Worm (Caenorhabditis elegans) whole organism, late embryonic: ENCODE data around the gene T09F5.20.

Experiments used
- C38D4.7 ChIP-seq: fragments of 200-800 bp; sonication (Bioruptor generic); optimal IDR thresholded peaks from 2 replicates; lab custom pipeline; 2018; ENCODE audit warnings: mild to moderate bottlenecking, missing genetic modification characterization, moderate library complexity, missing compliant biosample characterization
- K02D7.2 ChIP-seq: sonication (generic microtip); optimal IDR thresholded peaks from 2 replicates; lab custom pipeline; 2017; ENCODE audit warnings: mild to moderate bottlenecking, missing genetic modification characterization, missing compliant biosample characterization
- K09A11.1 ChIP-seq: sonication (generic microtip); optimal IDR thresholded peaks from 2 replicates; lab custom pipeline; 2017; ENCODE audit warnings: antibody characterized with exemption, mild to moderate bottlenecking, missing genetic modification characterization, missing compliant biosample characterization; ENCODE audit not compliant: insufficient read depth
- Y22D7AL.16 ChIP-seq: sonication (generic microtip); optimal IDR thresholded peaks from 2 replicates; lab custom pipeline; 2016; ENCODE audit warnings: missing genetic modification characterization, missing compliant biosample characterization
- ahr-1 ChIP-seq: sonication (generic microtip); optimal IDR thresholded peaks from 2 replicates; lab custom pipeline; 2016; ENCODE audit warnings: missing genetic modification characterization, missing compliant biosample characterization
- ama-1 ChIP-seq: fragments of 150-350 bp; optimal IDR thresholded peaks from 2 replicates; lab custom pipeline; 2014
- ceh-18 ChIP-seq: sonication (generic microtip); optimal IDR thresholded peaks from 2 replicates; lab custom pipeline; 2016; ENCODE audit warnings: missing genetic modification characterization, missing compliant biosample characterization
- ceh-19 ChIP-seq: fragments of 200-800 bp; sonication (Bioruptor generic); optimal IDR thresholded peaks from 2 replicates; lab custom pipeline; 2018; ENCODE audit warnings: mild to moderate bottlenecking, missing genetic modification characterization, missing compliant biosample characterization
- ceh-2 ChIP-seq: sonication (generic microtip); optimal IDR thresholded peaks from 2 replicates; lab custom pipeline; 2016; ENCODE audit warnings: missing genotype, missing genetic modification characterization, missing compliant biosample characterization
- ceh-22 ChIP-seq: sonication (generic microtip); optimal IDR thresholded peaks from 2 replicates; lab custom pipeline; 2017; ENCODE audit warnings: missing biosample characterization, missing genetic modification characterization
- ceh-30 ChIP-seq: fragments of 150-350 bp; optimal IDR thresholded peaks from 2 replicates; lab custom pipeline; 2014; ENCODE audit warnings: missing biosample characterization, missing genetic modification characterization
- ceh-34 ChIP-seq: sonication (generic microtip); optimal IDR thresholded peaks from 2 replicates; lab custom pipeline; 2016; ENCODE audit warnings: mild to moderate bottlenecking, missing genetic modification characterization, missing compliant biosample characterization
- ceh-45 ChIP-seq: fragments of 200-800 bp; sonication (Bioruptor generic); IDR thresholded peaks from 2 replicates; pipeline ENCODE4 v1.3.6; 2022; ENCODE audit warnings: missing genetic modification reagents, missing genetic modification characterization, missing compliant biosample characterization
- ceh-48 ChIP-seq: sonication (generic microtip); optimal IDR thresholded peaks from 2 replicates; lab custom pipeline; 2016; ENCODE audit warnings: missing genetic modification characterization, inconsistent platforms, missing compliant biosample characterization
- ceh-9 ChIP-seq: sonication (generic microtip); optimal IDR thresholded peaks from 2 replicates; lab custom pipeline; 2016; ENCODE audit warnings: mild to moderate bottlenecking, missing genetic modification characterization, inconsistent platforms, missing compliant biosample characterization
- che-1 ChIP-seq: sonication (generic microtip); optimal IDR thresholded peaks from 2 replicates; lab custom pipeline; 2016; ENCODE audit warnings: mild to moderate bottlenecking, missing genetic modification characterization, missing compliant biosample characterization
- dmd-4 ChIP-seq: sonication (generic microtip); optimal IDR thresholded peaks from 2 replicates; lab custom pipeline; 2016; ENCODE audit warnings: borderline replicate concordance, missing genetic modification characterization, missing compliant biosample characterization
- elt-4 ChIP-seq: sonication (generic microtip); optimal IDR thresholded peaks from 2 replicates; lab custom pipeline; 2016; ENCODE audit warnings: missing genetic modification characterization, missing compliant biosample characterization
- fax-1 ChIP-seq: sonication (generic microtip); optimal IDR thresholded peaks from 2 replicates; lab custom pipeline; 2016; ENCODE audit warnings: missing genotype, missing genetic modification characterization, missing compliant biosample characterization
- gmeb-2 ChIP-seq: sonication (generic microtip); optimal IDR thresholded peaks from 2 replicates; lab custom pipeline; 2016; ENCODE audit warnings: missing genetic modification characterization, inconsistent platforms, missing compliant biosample characterization
- hlh-6 ChIP-seq: sonication (generic microtip); optimal IDR thresholded peaks from 2 replicates; lab custom pipeline; 2016; ENCODE audit warnings: missing genotype, missing genetic modification characterization, missing compliant biosample characterization
- nhr-11 ChIP-seq: fragments of 150-350 bp; optimal IDR thresholded peaks from 2 replicates; lab custom pipeline; 2014; ENCODE audit warnings: missing biosample characterization, missing genetic modification characterization
- nhr-232 ChIP-seq: sonication (generic microtip); optimal IDR thresholded peaks from 2 replicates; lab custom pipeline; 2016; ENCODE audit warnings: missing genetic modification characterization, missing compliant biosample characterization
- npax-4 ChIP-seq: sonication (generic microtip); optimal IDR thresholded peaks from 2 replicates; lab custom pipeline; 2016; ENCODE audit warnings: missing genetic modification characterization, missing compliant biosample characterization
- odd-2 ChIP-seq: sonication (generic microtip); optimal IDR thresholded peaks from 2 replicates; lab custom pipeline; 2017; ENCODE audit warnings: antibody characterized with exemption, mild to moderate bottlenecking, missing genetic modification characterization, missing compliant biosample characterization
- pag-3 ChIP-seq: sonication (generic microtip); optimal IDR thresholded peaks from 2 replicates; lab custom pipeline; 2016; ENCODE audit warnings: missing compliant biosample characterization, missing genetic modification characterization, borderline replicate concordance
- pax-1 ChIP-seq: fragments of 150-350 bp; optimal IDR thresholded peaks from 2 replicates; lab custom pipeline; 2014; ENCODE audit warnings: missing biosample characterization, missing genetic modification characterization
- pha-2 ChIP-seq: sonication (generic microtip); optimal IDR thresholded peaks from 2 replicates; lab custom pipeline; 2017; ENCODE audit warnings: mild to moderate bottlenecking, missing genetic modification characterization, missing compliant biosample characterization
- pros-1 ChIP-seq: fragments of 150-350 bp; optimal IDR thresholded peaks from 2 replicates; lab custom pipeline; 2014; ENCODE audit warnings: missing biosample characterization, missing genetic modification reagents, missing genetic modification characterization
- ref-2 ChIP-seq: sonication (generic microtip); optimal IDR thresholded peaks from 2 replicates; lab custom pipeline; 2016; ENCODE audit warnings: missing genetic modification characterization, missing compliant biosample characterization
- sox-2 ChIP-seq: fragments of 200-800 bp; sonication (Bioruptor generic); IDR thresholded peaks from 2 replicates; pipeline ENCODE4 v1.3.6; 2022; ENCODE audit warnings: missing genetic modification reagents, missing genetic modification characterization, missing compliant biosample characterization
- tbx-7 ChIP-seq: sonication (generic microtip); optimal IDR thresholded peaks from 2 replicates; lab custom pipeline; 2016; ENCODE audit warnings: missing genotype, missing genetic modification characterization, missing compliant biosample characterization
- ttx-3 ChIP-seq: sonication (generic microtip); optimal IDR thresholded peaks from 2 replicates; lab custom pipeline; 2016; ENCODE audit warnings: missing genetic modification reagents, missing genetic modification characterization, missing compliant biosample characterization
- unc-42 ChIP-seq: sonication (generic microtip); optimal IDR thresholded peaks from 2 replicates; lab custom pipeline; 2016; ENCODE audit warnings: missing genotype, missing genetic modification characterization, missing compliant biosample characterization
- unc-86 ChIP-seq: sonication (generic microtip); optimal IDR thresholded peaks from 2 replicates; lab custom pipeline; 2016; ENCODE audit warnings: missing genetic modification characterization, missing compliant biosample characterization
- zip-5 ChIP-seq: sonication (generic microtip); optimal IDR thresholded peaks from 2 replicates; lab custom pipeline; 2016; ENCODE audit warnings: missing genetic modification characterization, missing compliant biosample characterization
- ztf-16 ChIP-seq: sonication (generic microtip); optimal IDR thresholded peaks from 2 replicates; lab custom pipeline; 2017; ENCODE audit warnings: missing genetic modification characterization, missing compliant biosample characterization

The T09F5.20 gene

ce11 chrV:15147776-15148175, at the start of gene T09F5.20:
Gene T09F5.20 (minus strand): TSS chrV:15147876.
- TF ChIP-seq ceh-30 (tag; lab: Kevin White, UChicago), result no peak
- no peak for TF ChIP-seq ref-2 (tag; lab: Kevin White, UChicago)
- TF ChIP-seq elt-4 (tag; lab: Kevin White, UChicago), result no peak
- TF ChIP-seq pag-3 (tag; lab: Kevin White, UChicago), result no peak
- TF ChIP-seq ceh-22, result no peak
- no peak for TF ChIP-seq npax-4 (tag; lab: Kevin White, UChicago)
- TF ChIP-seq ahr-1, result no peak
- TF ChIP-seq nhr-232 (tag; lab: Kevin White, UChicago), result no peak
- TF ChIP-seq ceh-9, result no peak
- TF ChIP-seq gmeb-2, result no peak
- no peak for TF ChIP-seq dmd-4 (tag; lab: Kevin White, UChicago)
- TF ChIP-seq K02D7.2 (tag; lab: Kevin White, UChicago), result no peak
- TF ChIP-seq K09A11.1 (tag; lab: Kevin White, UChicago), result no peak
- TF ChIP-seq ceh-45 (GFP tag; lab: Robert Waterston, UW), result no peak
- TF ChIP-seq ceh-18, result no peak
- no peak for TF ChIP-seq che-1 (tag; lab: Kevin White, UChicago)
- no peak for TF ChIP-seq ceh-34

- no peak for TF ChIP-seq ceh-34
- no peak for TF ChIP-seq ceh-45 (GFP tag; lab: Robert Waterston, UW)
- TF ChIP-seq ztf-16, result no peak
- no peak for TF ChIP-seq odd-2 (tag; lab: Kevin White, UChicago)
- TF ChIP-seq fax-1, result no peak
- TF ChIP-seq Y22D7AL.16, result no peak
- no peak for TF ChIP-seq unc-42
These were observed 46.2 kb upstream of the T09F5.20 start, which contains the start of gene Y75B12B.13 for ce11 chrV:15193909-15194308. Gene Y75B12B.13 (minus strand): TSS chrV:15194009.

- no peak for TF ChIP-seq nhr-11 (tag; lab: Kevin White, UChicago)
- TF ChIP-seq ceh-2, result no peak
- no peak for TF ChIP-seq C38D4.7
- TF ChIP-seq ceh-19 (GFP tag; lab: Kevin White, UChicago), result no peak
- no peak for TF ChIP-seq K09A11.1 (tag; lab: Kevin White, UChicago)
- TF ChIP-seq ceh-48, result no peak
- no peak for TF ChIP-seq unc-42
- TF ChIP-seq ceh-9, result no peak
- TF ChIP-seq pha-2 (tag; lab: Kevin White, UChicago), result no peak
- TF ChIP-seq ahr-1, result no peak
These were observed 44.7 kb upstream of the T09F5.20 start, which contains the start of gene plc-2 for ce11 chrV:15192377-15192776. Gene plc-2 (plus strand): TSS chrV:15192572.

ce11 chrV:15191971-15192370, 44.3 kb upstream of the T09F5.20 start:
- TF ChIP-seq Y22D7AL.16, result no peak
- no peak for TF ChIP-seq unc-86 (tag; lab: Kevin White, UChicago)
- no peak for TF ChIP-seq pag-3 (tag; lab: Kevin White, UChicago)
- no peak for TF ChIP-seq pax-1 (tag; lab: Kevin White, UChicago)
- no peak for TF ChIP-seq K09A11.1 (tag; lab: Kevin White, UChicago)
- TF ChIP-seq zip-5 (tag; lab: Kevin White, UChicago), result no peak
- no peak for TF ChIP-seq hlh-6
- TF ChIP-seq pha-2 (tag; lab: Kevin White, UChicago), result no peak
- no peak for TF ChIP-seq pros-1 (tag; lab: Kevin White, UChicago)
- no peak for TF ChIP-seq tbx-7 (tag; lab: Kevin White, UChicago)
- TF ChIP-seq sox-2 (GFP tag; lab: Robert Waterston, UW), result no peak
- TF ChIP-seq ttx-3 (tag; lab: Kevin White, UChicago), result no peak
- TF ChIP-seq ama-1 (lab: Kevin White, UChicago), result no peak
